Fruit fly (Drosophila melanogaster) Kc167 (cell line): ENCODE measurements around the gene Tom70.

Source experiments
- Sin3A ChIP-seq: fragments of >200 bp; optimal IDR thresholded peaks from 2 replicates; lab custom pipeline; 2018; ENCODE audit warnings: missing external identifiers
- h ChIP-seq: fragments of >200 bp; optimal IDR thresholded peaks from 3 replicates; lab custom pipeline; 2018; ENCODE audit warnings: missing external identifiers
- psq ChIP-seq: fragments of >200 bp; optimal IDR thresholded peaks from 2 replicates; lab custom pipeline; 2017; ENCODE audit warnings: missing external identifiers
- ttk ChIP-seq: sonication (Bioruptor generic); optimal IDR thresholded peaks from 2 replicates; lab custom pipeline; 2017; ENCODE audit warnings: missing external identifiers

- no peak for TF ChIP-seq Sin3A (lab: Kevin White, UChicago)
- TF ChIP-seq psq (lab: Kevin White, UChicago), result no peak
- no peak for TF ChIP-seq ttk (lab: Kevin White, UChicago)
- TF ChIP-seq h, result no peak
These were observed 9.5 kb downstream of the Tom70 start for dm6 chr2L:12028808-12029207.
